Fruit fly (Drosophila melanogaster): ENCODE measurements around the gene CG6026.

dm6 chr3R:19077856-19078255, 44.5 kb downstream of the CG6026 start:
- TF ChIP-seq Sin3A (optimal IDR thresholded peaks at IDR 0.05) (no peak), psq (optimal IDR thresholded peaks at IDR 0.05) (no peak), insv (optimal IDR thresholded peaks at IDR 0.05) (no peak), Myc (optimal IDR thresholded peaks at IDR 0.05) (no peak), h (optimal IDR thresholded peaks at IDR 0.05) (no peak), ttk (optimal IDR thresholded peaks at IDR 0.05) (no peak)
